Fruit fly (Drosophila melanogaster) whole organism, embryonic: ENCODE measurements around the gene Vps39.

ENCODE experiments used
- Aef1 ChIP-seq: fragments of 200-800 bp; sonication (Bioruptor generic); IDR thresholded peaks from 3 replicates; pipeline ENCODE4 v1.3.6; 2022; ENCODE audit warnings: missing biosample characterization, missing genetic modification characterization
- Atf-2 ChIP-seq: fragments of 200-800 bp; sonication (Bioruptor generic); optimal IDR thresholded peaks from 2 replicates; lab custom pipeline; 2016; ENCODE audit warnings: missing biosample characterization, missing genetic modification characterization
- Bteb2 ChIP-seq: fragments of 200-800 bp; sonication (Bioruptor generic); optimal IDR thresholded peaks from 2 replicates; lab custom pipeline; 2016; ENCODE audit warnings: missing biosample characterization, missing genetic modification characterization
- CG10147 ChIP-seq: fragments of 200-800 bp; sonication (Bioruptor generic); optimal IDR thresholded peaks from 2 replicates; lab custom pipeline; 2019; ENCODE audit warnings: missing biosample characterization, mild to moderate bottlenecking, missing genetic modification characterization, moderate library complexity
- CG10209 ChIP-seq: fragments of 200-800 bp; sonication (Bioruptor generic); optimal IDR thresholded peaks from 3 replicates; lab custom pipeline; 2017; ENCODE audit warnings: missing biosample characterization, mild to moderate bottlenecking, missing genetic modification characterization, missing genetic modification reagents
- CG10979 ChIP-seq: fragments of 200-800 bp; sonication (Bioruptor generic); optimal IDR thresholded peaks from 2 replicates; lab custom pipeline; 2018; ENCODE audit warnings: missing biosample characterization, mild to moderate bottlenecking, missing genetic modification characterization, moderate library complexity
- CG12659 ChIP-seq: fragments of 200-800 bp; sonication (Bioruptor generic); optimal IDR thresholded peaks from 3 replicates; lab custom pipeline; 2017; ENCODE audit warnings: mild to moderate bottlenecking, missing biosample characterization, missing genetic modification reagents, missing genetic modification characterization
- CG1529 ChIP-seq: fragments of 200-800 bp; sonication (Bioruptor generic); optimal IDR thresholded peaks from 3 replicates; lab custom pipeline; 2018; ENCODE audit warnings: missing biosample characterization, missing genetic modification characterization
- CG15479 ChIP-seq: fragments of 200-800 bp; sonication (Bioruptor generic); optimal IDR thresholded peaks from 3 replicates; lab custom pipeline; 2019; ENCODE audit warnings: missing biosample characterization, mild to moderate bottlenecking, missing genetic modification characterization, moderate library complexity
- CG15514 ChIP-seq: fragments of 200-800 bp; sonication (Bioruptor generic); optimal IDR thresholded peaks from 3 replicates; lab custom pipeline; 2017; ENCODE audit warnings: missing biosample characterization, missing genetic modification characterization, mild to moderate bottlenecking, moderate library complexity, missing genetic modification reagents
- CG17359 ChIP-seq: fragments of 200-800 bp; sonication (Bioruptor generic); optimal IDR thresholded peaks from 3 replicates; lab custom pipeline; 2018; ENCODE audit warnings: missing biosample characterization, mild to moderate bottlenecking, missing genetic modification characterization, moderate library complexity
- CG18764 ChIP-seq: fragments of 200-800 bp; sonication (Bioruptor generic); optimal IDR thresholded peaks from 3 replicates; lab custom pipeline; 2016; ENCODE audit warnings: missing biosample characterization, missing genetic modification characterization
- CG30020 ChIP-seq: fragments of 200-800 bp; optimal IDR thresholded peaks from 2 replicates; lab custom pipeline; 2019; ENCODE audit warnings: missing biosample characterization, mild to moderate bottlenecking, missing genetic modification characterization, moderate library complexity
- CG31365 ChIP-seq: fragments of 200-800 bp; sonication (Bioruptor generic); optimal IDR thresholded peaks from 2 replicates; lab custom pipeline; 2018; ENCODE audit warnings: missing biosample characterization, mild to moderate bottlenecking, missing genetic modification characterization
- CG3838 ChIP-seq: fragments of 200-800 bp; sonication (Bioruptor generic); optimal IDR thresholded peaks from 3 replicates; lab custom pipeline; 2016; ENCODE audit warnings: missing biosample characterization, missing genetic modification characterization
- CG3847 ChIP-seq: fragments of 200-800 bp; sonication (Bioruptor generic); IDR thresholded peaks from 2 replicates; pipeline ENCODE4 v1.3.6; 2022; ENCODE audit warnings: missing biosample characterization, missing genetic modification characterization
- CG4282 ChIP-seq: fragments of 200-800 bp; sonication (Bioruptor generic); optimal IDR thresholded peaks from 2 replicates; lab custom pipeline; 2016; ENCODE audit warnings: missing biosample characterization, missing genetic modification characterization
- CG7556 ChIP-seq: fragments of 200-800 bp; sonication (Bioruptor generic); optimal IDR thresholded peaks from 2 replicates; lab custom pipeline; 2017; ENCODE audit warnings: missing biosample characterization, mild to moderate bottlenecking, missing genetic modification characterization
- CG8765 ChIP-seq: fragments of 200-800 bp; sonication (Bioruptor generic); IDR thresholded peaks from 2 replicates; pipeline ENCODE4 v1.3.6; 2022; ENCODE audit warnings: missing biosample characterization, missing genetic modification characterization
- CG8944 ChIP-seq: fragments of 200-800 bp; sonication (Bioruptor generic); optimal IDR thresholded peaks from 3 replicates; lab custom pipeline; 2016; ENCODE audit warnings: missing biosample characterization, missing genetic modification characterization
- CkIIα-i1 ChIP-seq: fragments of 200-800 bp; sonication (Bioruptor generic); IDR thresholded peaks from 2 replicates; pipeline ENCODE4 v1.3.6; 2022; ENCODE audit warnings: missing biosample characterization, missing genetic modification characterization
- Dbx ChIP-seq: fragments of 200-800 bp; sonication (Bioruptor generic); IDR thresholded peaks from 3 replicates; pipeline ENCODE4 v1.3.6; 2022; ENCODE audit warnings: missing biosample characterization, missing genetic modification characterization
- Dfd ChIP-seq, 2 experiments: fragments of >200 bp; optimal IDR thresholded peaks; 2 replicates each; lab custom pipeline; 2017; ENCODE audit warnings: missing biosample characterization in 2 of 2, missing genetic modification characterization in 2 of 2
- Dll ChIP-seq: fragments of 200-800 bp; sonication (Bioruptor generic); IDR thresholded peaks from 4 replicates; pipeline ENCODE4 v1.3.6; 2022; ENCODE audit warnings: missing biosample characterization, missing genetic modification characterization; ENCODE audit not compliant: partially characterized antibody
- Dp ChIP-seq: fragments of 200-800 bp; sonication (Bioruptor generic); optimal IDR thresholded peaks from 2 replicates; lab custom pipeline; 2018; ENCODE audit warnings: missing biosample characterization, mild to moderate bottlenecking, missing genetic modification characterization, moderate library complexity
- E2f2 ChIP-seq: fragments of 200-800 bp; sonication (Bioruptor generic); IDR thresholded peaks from 2 replicates; pipeline ENCODE4 v1.3.6; 2022; ENCODE audit warnings: missing biosample characterization, missing genetic modification characterization
- Fer1 ChIP-seq: fragments of 200-800 bp; sonication (Bioruptor generic); optimal IDR thresholded peaks from 2 replicates; lab custom pipeline; 2017; ENCODE audit warnings: missing biosample characterization, mild to moderate bottlenecking, missing genetic modification characterization
- Gug ChIP-seq: fragments of 200-800 bp; sonication (Bioruptor generic); IDR thresholded peaks from 4 replicates; pipeline ENCODE4 v1.3.6; 2022; ENCODE audit warnings: missing biosample characterization, missing genetic modification characterization
- HHEX ChIP-seq: fragments of 200-800 bp; sonication (Bioruptor generic); optimal IDR thresholded peaks from 3 replicates; lab custom pipeline; 2017; ENCODE audit warnings: missing biosample characterization, mild to moderate bottlenecking, missing genetic modification characterization, missing genetic modification reagents
- HLH4C ChIP-seq: fragments of 200-800 bp; sonication (Bioruptor generic); IDR thresholded peaks from 3 replicates; pipeline ENCODE4 v1.3.6; 2022; ENCODE audit warnings: missing biosample characterization, missing genetic modification characterization; ENCODE audit not compliant: partially characterized antibody
- HLHmδ ChIP-seq: fragments of 200-800 bp; sonication (Bioruptor generic); optimal IDR thresholded peaks from 2 replicates; lab custom pipeline; 2018; ENCODE audit warnings: missing biosample characterization, mild to moderate bottlenecking, missing genetic modification characterization, moderate library complexity
- Meics ChIP-seq: fragments of 200-800 bp; sonication (Bioruptor generic); optimal IDR thresholded peaks from 2 replicates; lab custom pipeline; 2017; ENCODE audit warnings: missing biosample characterization, mild to moderate bottlenecking, missing genetic modification characterization
- Mrtf ChIP-seq: fragments of 200-800 bp; sonication (Bioruptor generic); IDR thresholded peaks from 3 replicates; pipeline ENCODE4 v1.3.6; 2022; ENCODE audit warnings: missing biosample characterization, missing genetic modification characterization
- Myb ChIP-seq: fragments of 200-800 bp; sonication (Bioruptor generic); optimal IDR thresholded peaks from 2 replicates; lab custom pipeline; 2016; ENCODE audit warnings: missing biosample characterization, missing genetic modification characterization
- Nf-YA ChIP-seq: fragments of 200-800 bp; sonication (Bioruptor generic); IDR thresholded peaks from 2 replicates; pipeline ENCODE4 v1.3.6; 2022; ENCODE audit warnings: missing biosample characterization, missing genetic modification characterization
- Nf-YC ChIP-seq: fragments of 200-800 bp; optimal IDR thresholded peaks from 3 replicates; lab custom pipeline; 2019; ENCODE audit warnings: missing biosample characterization, mild to moderate bottlenecking, missing genetic modification characterization, moderate library complexity
- Oaz ChIP-seq: fragments of 200-800 bp; sonication (Bioruptor generic); IDR thresholded peaks from 2 replicates; pipeline ENCODE4 v1.3.6; 2022; ENCODE audit warnings: missing biosample characterization, missing genetic modification characterization
- Ssrp ChIP-seq: fragments of 200-800 bp; sonication (Bioruptor generic); optimal IDR thresholded peaks from 2 replicates; lab custom pipeline; 2018; ENCODE audit warnings: missing biosample characterization, mild to moderate bottlenecking, missing genetic modification characterization, moderate library complexity
- ato ChIP-seq: fragments of 200-800 bp; sonication (Bioruptor generic); IDR thresholded peaks from 2 replicates; pipeline ENCODE4 v1.3.6; 2022; ENCODE audit warnings: missing biosample characterization, missing genetic modification characterization; ENCODE audit not compliant: partially characterized antibody
- az2 ChIP-seq: fragments of 200-800 bp; sonication (Bioruptor generic); optimal IDR thresholded peaks from 3 replicates; lab custom pipeline; 2016; ENCODE audit warnings: missing biosample characterization, missing genetic modification characterization
- corto ChIP-seq: fragments of 200-800 bp; sonication (Bioruptor generic); optimal IDR thresholded peaks from 2 replicates; lab custom pipeline; 2016; ENCODE audit warnings: missing biosample characterization, mild to moderate bottlenecking, missing genetic modification characterization, moderate library complexity
- dimm ChIP-seq: fragments of 200-800 bp; sonication (Bioruptor generic); IDR thresholded peaks from 2 replicates; pipeline ENCODE4 v1.3.6; 2022; ENCODE audit warnings: missing biosample characterization, missing genetic modification characterization
- dmrt99B ChIP-seq: fragments of 200-800 bp; sonication (Bioruptor generic); optimal IDR thresholded peaks from 2 replicates; lab custom pipeline; 2018; ENCODE audit warnings: missing biosample characterization, mild to moderate bottlenecking, missing genetic modification characterization, moderate library complexity
- ems ChIP-seq: fragments of 200-800 bp; sonication (Bioruptor generic); optimal IDR thresholded peaks from 3 replicates; lab custom pipeline; 2016; ENCODE audit warnings: missing biosample characterization, missing genetic modification characterization
- fd3F ChIP-seq: fragments of 200-800 bp; sonication (Bioruptor generic); optimal IDR thresholded peaks from 2 replicates; lab custom pipeline; 2018; ENCODE audit warnings: missing biosample characterization, mild to moderate bottlenecking, missing genetic modification characterization, moderate library complexity
- gt ChIP-seq: fragments of 200-800 bp; sonication (Bioruptor generic); IDR thresholded peaks from 2 replicates; pipeline ENCODE4 v1.3.6; 2022; ENCODE audit warnings: missing biosample characterization, missing genetic modification characterization
- salm ChIP-seq: fragments of 200-800 bp; sonication (Bioruptor generic); optimal IDR thresholded peaks from 2 replicates; lab custom pipeline; 2018; ENCODE audit warnings: missing biosample characterization, mild to moderate bottlenecking, missing genetic modification characterization
- slbo ChIP-seq: fragments of 200-800 bp; sonication (Bioruptor generic); IDR thresholded peaks from 2 replicates; pipeline ENCODE4 v1.3.6; 2022; ENCODE audit warnings: missing biosample characterization, missing genetic modification characterization
- tgo ChIP-seq: fragments of 200-800 bp; sonication (Bioruptor generic); IDR thresholded peaks from 3 replicates; pipeline ENCODE4 v1.3.6; 2022; ENCODE audit warnings: missing biosample characterization, missing genetic modification characterization
- ttk ChIP-seq: fragments of 200-800 bp; sonication (Bioruptor generic); IDR thresholded peaks from 2 replicates; pipeline ENCODE4 v2.1.2; 2022; ENCODE audit warnings: missing biosample characterization, missing genetic modification characterization
- vvl ChIP-seq: fragments of 200-800 bp; sonication (Bioruptor generic); IDR thresholded peaks from 2 replicates; pipeline ENCODE4 v1.3.6; 2022; ENCODE audit warnings: missing biosample characterization, missing genetic modification characterization
- zfh1 ChIP-seq: fragments of 200-800 bp; sonication (Bioruptor generic); IDR thresholded peaks from 3 replicates; pipeline ENCODE4 v1.3.6; 2022; ENCODE audit warnings: missing biosample characterization, missing genetic modification characterization

The Vps39 gene

dm6 chr3R:18230229-18230628 is 44.0 kb downstream of the Vps39 start (continued):
- TF ChIP-seq CG10209 (GFP tag; lab: Kevin White, UChicago) (no peak), CG15479 (no peak), CG8765 (GFP tag; lab: Robert Waterston, UW) (no peak), CG30020 (tag; lab: Kevin White, UChicago) (peak; percentile 21), vvl (GFP tag; lab: Robert Waterston, UW) (no peak), tgo (GFP tag; lab: Robert Waterston, UW) (no peak), gt (GFP tag; lab: Robert Waterston, UW) (no peak), slbo (no peak), HHEX (GFP tag; lab: Kevin White, UChicago) (no peak), CG7556 (GFP tag; lab: Kevin White, UChicago) (no peak), Aef1 (GFP tag; lab: Robert Waterston, UW) (no peak), Fer1 (GFP tag; lab: Kevin White, UChicago) (no peak), CG12659 (no peak), ttk (GFP tag; lab: Robert Waterston, UW) (no peak), Myb (GFP tag; lab: Kevin White, UChicago) (peak; percentile 80), dimm (no peak), HLHmδ (GFP tag; lab: Kevin White, UChicago) (no peak), Meics (GFP tag; lab: Kevin White, UChicago) (no peak), fd3F (GFP tag; lab: Kevin White, UChicago) (no peak), HLH4C (0 out of 3 replicates have a peak, but pooled peaks have one; percentile 25), ems (GFP tag; lab: Kevin White, UChicago) (no peak), Dbx (GFP tag; lab: Robert Waterston, UW) (no peak), E2f2 (peak; percentile 51; the same call in 1 of the 2 replicates), Nf-YA (GFP tag; lab: Robert Waterston, UW) (no peak), CG18764 (no peak), Ssrp (tag; lab: Kevin White, UChicago) (no peak), ato (GFP tag; lab: Robert Waterston, UW) (no peak), CG3847 (GFP tag; lab: Robert Waterston, UW) (no peak), CG15514 (GFP tag; lab: Kevin White, UChicago) (peak; percentile 47), CG4282 (GFP tag; lab: Kevin White, UChicago) (no peak), zfh1 (GFP tag; lab: Robert Waterston, UW) (no peak), Mrtf (GFP tag; lab: Robert Waterston, UW) (no peak), Gug (GFP tag; lab: Robert Waterston, UW) (no peak), CG31365 (tag; lab: Kevin White, UChicago) (no peak), dmrt99B (tag; lab: Kevin White, UChicago) (no peak), CG8944 (GFP tag; lab: Kevin White, UChicago) (no peak), CG3838 (GFP tag; lab: Kevin White, UChicago) (no peak), CG10147 (no peak), Bteb2 (GFP tag; lab: Kevin White, UChicago) (no peak), CG1529 (no peak), CkIIα-i1 (no peak), Dfd (GFP tag; optimal IDR thresholded peaks at IDR 0.05; lab: Kevin White, UChicago) (no peak), Oaz (GFP tag; lab: Robert Waterston, UW) (no peak), corto (GFP tag; lab: Kevin White, UChicago) (no peak), salm (tag; lab: Kevin White, UChicago) (no peak), az2 (GFP tag; lab: Kevin White, UChicago) (no peak), Dll (GFP tag; lab: Robert Waterston, UW) (0 out of 4 replicates have a peak, but pooled peaks have one; percentile 20), Dp (GFP tag; lab: Kevin White, UChicago) (peak; percentile 60), Atf-2 (GFP tag; lab: Kevin White, UChicago) (no peak), CG10979 (tag; lab: Kevin White, UChicago) (no peak), Nf-YC (tag; lab: Kevin White, UChicago) (no peak), CG17359 (tag; lab: Kevin White, UChicago) (no peak)
